Worm (Caenorhabditis elegans): ENCODE measurements around the gene mans-4.

DNA sequence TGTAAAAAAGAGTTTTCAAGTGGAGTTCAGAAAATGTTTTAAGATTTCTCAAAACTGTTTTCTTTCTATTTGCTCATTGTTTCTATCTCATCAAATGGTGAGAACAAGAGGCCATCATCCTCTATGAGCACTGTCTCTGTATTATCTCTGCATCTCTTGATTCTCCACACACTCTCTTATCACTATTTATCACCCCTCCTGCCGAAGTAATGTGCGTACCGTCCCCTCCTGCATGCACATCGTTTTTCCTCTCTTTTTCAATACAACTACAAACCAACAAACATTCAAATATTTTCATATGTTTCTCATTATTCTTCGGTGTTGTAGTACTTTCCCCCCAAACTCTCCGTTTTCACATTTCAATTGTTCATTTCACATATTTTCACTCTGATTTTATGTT, 38.1 kb upstream of the mans-4 start:
- TF ChIP-seq mdl-1 (tag; optimal IDR thresholded peaks at IDR 0.05) (no peak), fos-1 (tag; optimal IDR thresholded peaks at IDR 0.05) (no peak), nhr-19 (GFP tag; conservative IDR thresholded peaks at IDR 0.05) (no peak), zag-1 (tag; optimal IDR thresholded peaks at IDR 0.05) (no peak), snpc-4 (tag; optimal IDR thresholded peaks at IDR 0.05) (no peak), C04F5.9 (tag; optimal IDR thresholded peaks at IDR 0.05) (no peak), ceh-8 (GFP tag; optimal IDR thresholded peaks at IDR 0.05) (no peak), sup-37 (GFP tag; optimal IDR thresholded peaks at IDR 0.05) (no peak), elt-3 (tag; optimal IDR thresholded peaks at IDR 0.05) (no peak), tbx-2 (tag; optimal IDR thresholded peaks at IDR 0.05) (no peak), skn-1 (tag; optimal IDR thresholded peaks at IDR 0.05) (no peak), sox-4 (tag; optimal IDR thresholded peaks at IDR 0.05) (no peak), nhr-85 (tag) (no peak)
